Fruit fly (Drosophila melanogaster) whole organism, prepupa: Measurements from ENCODE around the gene Inx7.

Source experiments
- Blimp-1 ChIP-seq: fragments of 200-800 bp; sonication (Bioruptor generic); optimal IDR thresholded peaks from 3 replicates; lab custom pipeline; 2017; ENCODE audit warnings: missing biosample characterization, missing genetic modification characterization, mild to moderate bottlenecking, moderate library complexity, missing genetic modification reagents
- CG10631 ChIP-seq: fragments of 200-800 bp; sonication (Bioruptor generic); optimal IDR thresholded peaks from 2 replicates; lab custom pipeline; 2016; ENCODE audit warnings: missing biosample characterization, missing genetic modification characterization
- CG10669 ChIP-seq: fragments of 200-800 bp; sonication (Bioruptor generic); optimal IDR thresholded peaks from 3 replicates; lab custom pipeline; 2018; ENCODE audit warnings: missing biosample characterization, mild to moderate bottlenecking, missing genetic modification characterization, moderate library complexity
- CG15336 ChIP-seq: fragments of 200-800 bp; sonication (Bioruptor generic); IDR thresholded peaks from 2 replicates; pipeline ENCODE4 v1.3.6; 2022; ENCODE audit warnings: missing biosample characterization, missing genetic modification characterization
- CG3032 ChIP-seq: fragments of 200-800 bp; optimal IDR thresholded peaks from 2 replicates; lab custom pipeline; 2019; ENCODE audit warnings: missing biosample characterization, mild to moderate bottlenecking, missing genetic modification characterization, moderate library complexity
- CG31627 ChIP-seq: fragments of 200-800 bp; sonication (Bioruptor generic); optimal IDR thresholded peaks from 3 replicates; lab custom pipeline; 2016; ENCODE audit warnings: missing biosample characterization, missing genetic modification characterization
- CG32006 ChIP-seq: fragments of 200-800 bp; sonication (Bioruptor generic); optimal IDR thresholded peaks from 3 replicates; lab custom pipeline; 2017; ENCODE audit warnings: missing biosample characterization, mild to moderate bottlenecking, missing genetic modification characterization
- CG6276 ChIP-seq: fragments of 200-800 bp; sonication (Bioruptor generic); optimal IDR thresholded peaks from 2 replicates; lab custom pipeline; 2017; ENCODE audit warnings: missing biosample characterization, mild to moderate bottlenecking, missing genetic modification characterization
- CG7368 ChIP-seq: fragments of 200-800 bp; sonication (Bioruptor generic); optimal IDR thresholded peaks from 3 replicates; lab custom pipeline; 2016; ENCODE audit warnings: missing biosample characterization, missing genetic modification characterization
- CG8319 ChIP-seq: fragments of 200-800 bp; sonication (Bioruptor generic); optimal IDR thresholded peaks from 3 replicates; lab custom pipeline; 2016; ENCODE audit warnings: missing biosample characterization, missing genetic modification characterization
- Eip75B ChIP-seq: fragments of 200-800 bp; sonication (Bioruptor generic); optimal IDR thresholded peaks from 3 replicates; lab custom pipeline; 2016; ENCODE audit warnings: missing biosample characterization, missing genetic modification characterization
- Eip78C ChIP-seq: fragments of 200-800 bp; sonication (Bioruptor generic); peaks from one replicate; lab custom pipeline; 2016; ENCODE audit warnings: missing biosample characterization, missing genetic modification characterization
- OdsH ChIP-seq: fragments of 200-800 bp; sonication (Bioruptor generic); optimal IDR thresholded peaks from 3 replicates; lab custom pipeline; 2016; ENCODE audit warnings: missing biosample characterization, missing genetic modification characterization
- Smox ChIP-seq: fragments of 200-800 bp; sonication (Bioruptor generic); optimal IDR thresholded peaks from 3 replicates; lab custom pipeline; 2016; ENCODE audit warnings: missing biosample characterization, missing genetic modification characterization
- Sox102F ChIP-seq: fragments of 200-800 bp; sonication (Bioruptor generic); optimal IDR thresholded peaks from 2 replicates; lab custom pipeline; 2016; ENCODE audit warnings: missing biosample characterization, mild to moderate bottlenecking, missing genetic modification characterization
- Sox14 ChIP-seq: fragments of 200-800 bp; sonication (Bioruptor generic); optimal IDR thresholded peaks from 3 replicates; lab custom pipeline; 2016; ENCODE audit warnings: missing biosample characterization, missing genetic modification characterization
- achi ChIP-seq: fragments of 200-800 bp; sonication (Bioruptor generic); optimal IDR thresholded peaks from 3 replicates; lab custom pipeline; 2016; ENCODE audit warnings: missing biosample characterization, missing genetic modification characterization
- cyc ChIP-seq: fragments of 200-800 bp; sonication (Bioruptor generic); optimal IDR thresholded peaks from 3 replicates; lab custom pipeline; 2016; ENCODE audit warnings: missing biosample characterization, missing genetic modification characterization
- dsx ChIP-seq: fragments of 200-800 bp; optimal IDR thresholded peaks from 3 replicates; lab custom pipeline; 2019; ENCODE audit warnings: missing biosample characterization, mild to moderate bottlenecking, missing genetic modification characterization, moderate library complexity; ENCODE audit not compliant: poor library complexity, severe bottlenecking
- eg ChIP-seq: fragments of 200-800 bp; sonication (Bioruptor generic); IDR thresholded peaks from 3 replicates; pipeline ENCODE4 v1.3.6; 2022; ENCODE audit warnings: missing biosample characterization, missing genetic modification characterization
- fd59A ChIP-seq: fragments of 200-800 bp; sonication (Bioruptor generic); optimal IDR thresholded peaks from 2 replicates; lab custom pipeline; 2017; ENCODE audit warnings: missing biosample characterization, mild to moderate bottlenecking, missing genetic modification characterization, missing genetic modification reagents
- fd85E ChIP-seq: fragments of 200-800 bp; sonication (Bioruptor generic); optimal IDR thresholded peaks from 3 replicates; lab custom pipeline; 2016; ENCODE audit warnings: missing biosample characterization, missing genetic modification characterization
- net ChIP-seq: fragments of 200-800 bp; sonication (Bioruptor generic); optimal IDR thresholded peaks from 3 replicates; lab custom pipeline; 2016; ENCODE audit warnings: missing biosample characterization, missing genetic modification characterization
- svp ChIP-seq: fragments of 200-800 bp; sonication (Bioruptor generic); peaks from one replicate; lab custom pipeline; 2016; ENCODE audit warnings: missing biosample characterization, missing genetic modification characterization

Gene Inx7

dm6 chrX:6969364-6970137, 23.9 kb downstream of the Inx7 start, which contains the start of gene CG4586 (continued):
- peak; percentile 100 for TF ChIP-seq svp
- peak; percentile 98 for TF ChIP-seq Sox14 (GFP tag; lab: Kevin White, UChicago)
- peak; percentile 95 for TF ChIP-seq CG10631 (GFP tag; lab: Kevin White, UChicago)
- peak; percentile 96 for TF ChIP-seq fd85E (GFP tag; lab: Kevin White, UChicago)
- peak; percentile 97 for TF ChIP-seq OdsH
- peak; percentile 99 for TF ChIP-seq CG7368 (GFP tag; lab: Kevin White, UChicago)
- peak; percentile 97 for TF ChIP-seq CG32006
- peak; percentile 99 for TF ChIP-seq CG10669 (GFP tag; lab: Kevin White, UChicago)
- peak; percentile 96 for TF ChIP-seq CG31627 (GFP tag; lab: Kevin White, UChicago)
- peak; percentile 95 for TF ChIP-seq fd59A (GFP tag; lab: Kevin White, UChicago)
- peak; percentile 95 for TF ChIP-seq cyc (GFP tag; lab: Kevin White, UChicago)
- peak; percentile 100 for TF ChIP-seq CG15336 (GFP tag; lab: Robert Waterston, UW)
- TF ChIP-seq Eip75B = peak; percentile 97
- peak; percentile 85 for TF ChIP-seq Blimp-1 (GFP tag; lab: Kevin White, UChicago)
- peak; percentile 97 for TF ChIP-seq CG8319 (GFP tag; lab: Kevin White, UChicago)
- peak; percentile 97 for TF ChIP-seq achi (GFP tag; lab: Kevin White, UChicago)

dm6 chrX:6968564-6968963, 24.8 kb downstream of the Inx7 start, which contains the start of gene Setd3:
Setd3 (minus strand) TSS chrX:6968750.
- TF ChIP-seq Smox (GFP tag; lab: Kevin White, UChicago) = no peak
- 0 out of 3 replicates have a peak, but pooled peaks have one; percentile 6 for TF ChIP-seq eg (GFP tag; lab: Robert Waterston, UW)
- no peak for TF ChIP-seq net (GFP tag; lab: Kevin White, UChicago)
- no peak for TF ChIP-seq Sox102F (GFP tag; lab: Kevin White, UChicago)
- no peak for TF ChIP-seq CG6276 (GFP tag; lab: Kevin White, UChicago)
- no peak for TF ChIP-seq CG7368 (GFP tag; lab: Kevin White, UChicago)
- TF ChIP-seq dsx = no peak
- TF ChIP-seq CG3032 (tag; lab: Kevin White, UChicago) = no peak
- peak; percentile 1 for TF ChIP-seq Eip78C (GFP tag; lab: Kevin White, UChicago)
- TF ChIP-seq CG15336 (GFP tag; lab: Robert Waterston, UW) = peak; percentile 8; the same call in 1 of the 2 replicates
